Fruit fly (Drosophila melanogaster): ENCODE measurements around the gene CG33635.
A peak's percentile ranks its signal among the peaks of the same experiment; 100 is the strongest.

CG33635 gene

DNA sequence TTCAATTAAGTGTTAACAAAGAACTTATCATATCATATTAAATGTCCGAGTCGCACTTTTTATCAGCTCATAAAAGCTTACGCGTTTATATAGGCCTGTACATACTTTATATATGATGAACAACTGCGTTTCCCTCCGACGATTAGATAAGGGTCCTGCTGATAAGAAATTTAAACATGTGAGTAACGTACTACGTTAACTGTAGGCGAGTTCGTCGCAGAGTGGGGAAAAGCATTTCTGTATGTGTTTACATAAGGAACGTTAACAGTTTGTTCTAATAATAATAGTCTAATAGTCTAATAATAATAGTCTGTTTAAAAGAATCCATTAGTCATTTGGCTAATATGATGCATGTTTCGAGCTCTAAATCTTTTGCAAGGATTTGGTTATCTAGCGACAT, 11.9 kb upstream of the CG33635 start (continued):
- TF ChIP-seq row (GFP tag; IDR thresholded peaks at IDR 0.05) (no peak), CG34376 (GFP tag; optimal IDR thresholded peaks at IDR 0.05) (peak; percentile 22), CG15011 (GFP tag; optimal IDR thresholded peaks at IDR 0.05) (no peak), CG33557 (GFP tag; optimal IDR thresholded peaks at IDR 0.05) (no peak), CG10267 (tag; optimal IDR thresholded peaks at IDR 0.05) (no peak), her (GFP tag; optimal IDR thresholded peaks at IDR 0.05) (no peak), yki (optimal IDR thresholded peaks at IDR 0.05) (no peak), BEAF-32 (GFP tag; optimal IDR thresholded peaks at IDR 0.05) (no peak), CG2712 (tag; optimal IDR thresholded peaks at IDR 0.05) (no peak), CG3407 (GFP tag; optimal IDR thresholded peaks at IDR 0.05) (no peak), chinmo (GFP tag; IDR thresholded peaks at IDR 0.05; ENCODE audit: partially characterized antibody) (no peak), CG15601 (tag; optimal IDR thresholded peaks at IDR 0.05) (no peak), Eip74EF (GFP tag; optimal IDR thresholded peaks at IDR 0.05) (no peak), CG9437 (GFP tag; optimal IDR thresholded peaks at IDR 0.05) (peak; percentile 10), sens (GFP tag) (peak; percentile 40), abd-A (tag; optimal IDR thresholded peaks at IDR 0.05) (no peak), CG12942 (GFP tag; optimal IDR thresholded peaks at IDR 0.05) (no peak), Sox100B (GFP tag; optimal IDR thresholded peaks at IDR 0.05) (no peak), CG16779 (GFP tag; IDR thresholded peaks at IDR 0.05) (no peak), lola (GFP tag; optimal IDR thresholded peaks at IDR 0.05) (no peak), slp2 (GFP tag; optimal IDR thresholded peaks at IDR 0.05) (no peak), wdn (GFP tag; IDR thresholded peaks at IDR 0.05) (no peak), HLH54F (GFP tag; optimal IDR thresholded peaks at IDR 0.05) (no peak), Elba2 (GFP tag; optimal IDR thresholded peaks at IDR 0.05) (no peak), Tbp (GFP tag; optimal IDR thresholded peaks at IDR 0.05) (no peak), CG2199 (GFP tag; IDR thresholded peaks at IDR 0.05) (no peak), CG9876 (GFP tag; optimal IDR thresholded peaks at IDR 0.05) (no peak), CG7928 (GFP tag; optimal IDR thresholded peaks at IDR 0.05) (no peak), dimm (GFP tag; IDR thresholded peaks at IDR 0.05) (no peak), CG6813 (GFP tag; optimal IDR thresholded peaks at IDR 0.05) (no peak), lilli (GFP tag; optimal IDR thresholded peaks at IDR 0.05) (no peak), CG11085 (GFP tag; IDR thresholded peaks at IDR 0.05) (no peak), ap (GFP tag; IDR thresholded peaks at IDR 0.05) (no peak), vnd (GFP tag; IDR thresholded peaks at IDR 0.05; ENCODE audit: partially characterized antibody) (no peak), CG1529 (GFP tag; optimal IDR thresholded peaks at IDR 0.05) (no peak), HmgD (GFP tag; optimal IDR thresholded peaks at IDR 0.05) (no peak), tap (tag; optimal IDR thresholded peaks at IDR 0.05) (no peak), CG11456 (GFP tag; IDR thresholded peaks at IDR 0.05) (no peak), HLH4C (GFP tag; IDR thresholded peaks at IDR 0.05; ENCODE audit: partially characterized antibody) (no peak), CG16863 (GFP tag; optimal IDR thresholded peaks at IDR 0.05) (no peak), CG17568 (GFP tag; optimal IDR thresholded peaks at IDR 0.05) (no peak), Antp (GFP tag; optimal IDR thresholded peaks at IDR 0.05) (no peak), CG10431 (GFP tag; optimal IDR thresholded peaks at IDR 0.05) (no peak), pnt (GFP tag; optimal IDR thresholded peaks at IDR 0.05) (no peak), so (GFP tag; IDR thresholded peaks at IDR 0.05) (no peak), CG18262 (tag; optimal IDR thresholded peaks at IDR 0.05) (no peak), CG9215 (GFP tag; IDR thresholded peaks at IDR 0.05) (no peak), CG13624 (GFP tag; optimal IDR thresholded peaks at IDR 0.05) (no peak), CG34224 (GFP tag; IDR thresholded peaks at IDR 0.05; ENCODE audit: partially characterized antibody) (no peak), Med (GFP tag) (peak; percentile 61), ken (GFP tag; IDR thresholded peaks at IDR 0.05) (no peak), Atf3 (GFP tag; optimal IDR thresholded peaks at IDR 0.05) (no peak)
